Worm (Caenorhabditis elegans): Measurements from ENCODE around the gene klp-11.

ce11 chrIV:8798255-8798654 lies 36.4 kb upstream of the klp-11 start, which contains the start of gene clec-182:
- TF ChIP-seq tra-4 (tag; optimal IDR thresholded peaks at IDR 0.05) (no peak), hnd-1 (tag; optimal IDR thresholded peaks at IDR 0.05) (no peak), hmg-4 (GFP tag; optimal IDR thresholded peaks at IDR 0.05) (no peak), ama-1 (optimal IDR thresholded peaks at IDR 0.05) (no peak), F13C5.2 (tag; optimal IDR thresholded peaks at IDR 0.05) (no peak), aly-1 (tag; optimal IDR thresholded peaks at IDR 0.05) (no peak), tbx-37 (GFP tag; conservative IDR thresholded peaks at IDR 0.05) (no peak), sea-1 (GFP tag; conservative IDR thresholded peaks at IDR 0.05) (no peak), ceh-36 (tag; optimal IDR thresholded peaks at IDR 0.05) (no peak), ceh-13 (GFP tag; optimal IDR thresholded peaks at IDR 0.05) (no peak), scrt-1 (GFP tag; IDR thresholded peaks at IDR 0.05) (no peak), tbx-11 (GFP tag; IDR thresholded peaks at IDR 0.05) (no peak), flt-1 (GFP tag; IDR thresholded peaks at IDR 0.05) (no peak), hmbx-1 (tag; optimal IDR thresholded peaks at IDR 0.05) (no peak)
